Worm (Caenorhabditis elegans): Measurements from ENCODE around the gene bar-1.

DNA sequence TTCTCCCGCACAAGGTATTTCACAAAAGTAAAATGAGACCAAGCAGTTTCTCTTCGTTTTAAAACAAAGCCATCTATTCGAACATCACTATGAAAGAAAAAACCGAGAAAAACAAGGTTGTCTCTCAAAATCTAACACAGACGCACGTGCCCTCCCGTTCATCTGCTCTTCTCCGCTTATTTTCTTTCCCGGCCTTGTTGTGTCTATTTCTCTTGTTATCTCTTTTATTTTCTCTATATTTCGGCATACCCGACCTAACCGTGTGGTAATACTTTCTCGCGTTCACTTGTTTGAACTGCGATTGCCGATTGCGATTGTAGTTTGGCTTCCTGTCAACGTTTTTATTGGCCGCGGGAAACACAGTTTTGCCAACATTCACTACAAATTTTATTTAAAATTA, 41.0 kb downstream of the bar-1 start:
- no peak for TF ChIP-seq him-1 (tag; optimal IDR thresholded peaks at IDR 0.05)
- TF ChIP-seq W03F9.2 (tag; optimal IDR thresholded peaks at IDR 0.05): no peak
- no peak for TF ChIP-seq dao-5 (tag; optimal IDR thresholded peaks at IDR 0.05)
